Worm (Caenorhabditis elegans): ENCODE data around the gene Y54F10BM.9.

The Y54F10BM.9 gene

DNA sequence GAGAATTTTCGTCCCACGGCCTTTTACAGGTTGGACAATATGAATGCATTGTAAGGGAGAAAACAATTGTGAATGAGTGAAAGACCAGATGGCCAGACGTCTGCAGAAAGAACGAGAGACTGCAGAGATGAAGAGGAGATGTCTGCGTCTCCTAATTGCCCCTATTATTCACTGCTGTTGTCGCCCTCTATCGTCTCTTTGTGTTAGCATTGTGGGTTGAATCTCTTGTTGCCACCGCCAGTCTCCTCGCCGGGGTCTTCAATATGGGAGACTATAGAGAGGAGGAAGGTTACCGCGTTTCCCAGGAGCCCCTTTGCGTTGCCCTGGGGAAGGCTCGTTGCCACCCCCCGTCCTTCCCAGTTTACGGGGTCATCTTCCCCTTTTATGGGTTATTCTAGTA lies at the start of gene Y54F10BM.9:
Y54F10BM.9 (minus strand) TSS at position 61 of the 400 bp plus-strand sequence.
- TF ChIP-seq lsy-2 (tag; optimal IDR thresholded peaks at IDR 0.05): peak in 1 of 2 experiments; percentile 38
- peak; percentile 47 for TF ChIP-seq C34F6.9 (tag; optimal IDR thresholded peaks at IDR 0.05)
- peak; percentile 47 for TF ChIP-seq lin-11 (tag; optimal IDR thresholded peaks at IDR 0.05)
- peak; percentile 59 for TF ChIP-seq nhr-129 (tag; optimal IDR thresholded peaks at IDR 0.05)
- TF ChIP-seq Y55F3AM.14 (GFP tag; optimal IDR thresholded peaks at IDR 0.05): no peak
- TF ChIP-seq nhr-77 (tag; optimal IDR thresholded peaks at IDR 0.05): no peak
- TF ChIP-seq unc-55 (GFP tag; optimal IDR thresholded peaks at IDR 0.05): peak; percentile 70
- TF ChIP-seq snpc-4 (tag; optimal IDR thresholded peaks at IDR 0.05): no peak

DNA sequence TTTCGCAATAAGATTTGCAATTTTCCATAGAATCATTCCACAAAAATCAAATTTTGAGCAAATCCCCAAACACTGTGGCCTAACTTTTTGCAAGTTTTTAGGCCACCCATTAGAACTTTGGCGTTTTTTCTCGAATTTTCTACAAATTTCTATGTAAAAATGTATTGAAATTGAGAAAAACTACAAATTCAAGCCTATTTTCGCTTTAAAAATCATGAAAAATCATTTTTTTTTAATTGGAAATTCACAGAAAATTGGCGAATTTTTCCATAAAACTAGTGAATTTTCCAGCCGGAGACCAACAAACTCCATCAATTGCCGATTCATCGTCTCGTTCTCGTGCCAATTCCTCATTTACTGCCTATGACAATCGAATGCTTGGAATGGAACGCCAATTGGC lies 45.2 kb upstream of the Y54F10BM.9 start:
- TF ChIP-seq sem-4 (tag; optimal IDR thresholded peaks at IDR 0.05) (no peak), snpc-4 (tag; optimal IDR thresholded peaks at IDR 0.05) (no peak), gmeb-1 (tag; optimal IDR thresholded peaks at IDR 0.05) (no peak), Y55F3AM.14 (GFP tag; optimal IDR thresholded peaks at IDR 0.05) (no peak), alr-1 (tag; optimal IDR thresholded peaks at IDR 0.05) (no peak), sma-3 (GFP tag; optimal IDR thresholded peaks at IDR 0.05) (no peak), nhr-6 (tag; optimal IDR thresholded peaks at IDR 0.05) (no peak), elt-1 (tag; optimal IDR thresholded peaks at IDR 0.05) (no peak), lin-13 (GFP tag; optimal IDR thresholded peaks at IDR 0.05) (no peak), nhr-237 (tag; optimal IDR thresholded peaks at IDR 0.05) (no peak), ceh-16 (tag; optimal IDR thresholded peaks at IDR 0.05) (no peak), C34F6.9 (tag; optimal IDR thresholded peaks at IDR 0.05) (no peak), ZK546.5 (tag; optimal IDR thresholded peaks at IDR 0.05) (no peak), ceh-82 (tag; optimal IDR thresholded peaks at IDR 0.05) (no peak), unc-55 (GFP tag; optimal IDR thresholded peaks at IDR 0.05) (no peak), nhr-23 (tag; optimal IDR thresholded peaks at IDR 0.05) (no peak), ztf-1 (GFP tag; conservative IDR thresholded peaks at IDR 0.05) (no peak), R02D3.7 (tag; optimal IDR thresholded peaks at IDR 0.05) (no peak), zag-1 (tag; optimal IDR thresholded peaks at IDR 0.05) (no peak)

DNA sequence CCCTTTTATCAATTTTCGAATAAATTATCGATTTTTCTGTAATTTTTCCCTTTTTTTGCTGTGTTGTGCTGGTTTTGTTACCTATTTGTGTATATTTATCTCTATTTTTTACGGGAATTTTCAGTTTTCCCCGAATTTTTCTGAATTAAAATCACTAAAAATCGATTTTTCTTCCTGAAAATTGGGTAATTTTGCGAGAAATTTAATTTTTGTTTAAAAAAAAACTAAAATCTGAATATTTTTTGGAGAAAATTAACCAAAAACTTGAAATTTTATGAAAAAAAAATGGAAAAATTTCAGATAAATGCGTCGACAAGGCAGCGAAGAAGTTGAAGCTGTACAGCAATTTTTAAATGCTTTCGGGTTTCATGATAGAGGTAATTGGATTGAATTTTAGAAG lies 42.6 kb upstream of the Y54F10BM.9 start, which contains the start of gene gip-1:
gip-1 (plus strand) TSS at position 301 of the 400 bp plus-strand sequence.
- no peak for TF ChIP-seq blmp-1 (tag; optimal IDR thresholded peaks at IDR 0.05; ENCODE audit: insufficient read depth)
- TF ChIP-seq nhr-25 (tag; optimal IDR thresholded peaks at IDR 0.05): no peak
- no peak for TF ChIP-seq unc-62 (GFP tag; optimal IDR thresholded peaks at IDR 0.05)
- TF ChIP-seq mab-5 (tag; optimal IDR thresholded peaks at IDR 0.05): no peak
- no peak for TF ChIP-seq ztf-11 (tag; optimal IDR thresholded peaks at IDR 0.05)
- TF ChIP-seq egl-27 (tag; optimal IDR thresholded peaks at IDR 0.05): no peak
- no peak for TF ChIP-seq lin-39 (tag; optimal IDR thresholded peaks at IDR 0.05)
- TF ChIP-seq nhr-12 (tag; optimal IDR thresholded peaks at IDR 0.05): no peak
- no peak for TF ChIP-seq ztf-1 (GFP tag; conservative IDR thresholded peaks at IDR 0.05)
- TF ChIP-seq sem-4 (tag; optimal IDR thresholded peaks at IDR 0.05): no peak
- TF ChIP-seq ceh-82 (tag; optimal IDR thresholded peaks at IDR 0.05): no peak
- TF ChIP-seq lin-13 (GFP tag; optimal IDR thresholded peaks at IDR 0.05): no peak
- TF ChIP-seq mdl-1 (tag; optimal IDR thresholded peaks at IDR 0.05): no peak
- no peak for TF ChIP-seq gmeb-1 (tag; optimal IDR thresholded peaks at IDR 0.05)

DNA sequence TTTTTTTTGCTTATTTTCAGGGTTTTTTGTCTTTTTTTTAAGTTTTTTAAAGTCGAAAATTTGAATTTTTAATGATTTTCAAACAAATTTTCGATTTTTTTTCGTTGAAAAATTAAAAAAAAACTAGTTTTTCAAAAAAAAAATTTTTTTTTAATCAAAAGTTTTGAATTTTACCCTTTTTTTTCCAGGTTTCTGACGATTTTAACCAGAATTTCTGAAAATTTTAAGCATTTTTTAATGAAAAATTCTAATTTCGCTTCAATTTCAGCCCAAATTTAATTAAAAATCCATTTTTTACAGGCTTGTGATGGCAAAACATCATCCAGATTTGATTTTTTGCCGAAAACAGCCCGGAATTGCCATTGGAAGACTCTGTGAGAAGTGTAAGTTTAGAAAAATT lies 38.5 kb upstream of the Y54F10BM.9 start, which contains the start of gene phf-5:
phf-5 (plus strand) TSS at position 301 of the 400 bp plus-strand sequence.
- no peak for TF ChIP-seq mbf-1 (tag; optimal IDR thresholded peaks at IDR 0.05)
- TF ChIP-seq aly-2 (tag; optimal IDR thresholded peaks at IDR 0.05): no peak
- TF ChIP-seq elt-3 (tag; optimal IDR thresholded peaks at IDR 0.05): no peak
- TF ChIP-seq peb-1 (tag; optimal IDR thresholded peaks at IDR 0.05): no peak
- TF ChIP-seq ztf-11 (tag; optimal IDR thresholded peaks at IDR 0.05): no peak
- TF ChIP-seq R02D3.7 (tag; optimal IDR thresholded peaks at IDR 0.05): no peak
- TF ChIP-seq ama-1 (optimal IDR thresholded peaks at IDR 0.05): no peak
- no peak for TF ChIP-seq nhr-11 (tag; optimal IDR thresholded peaks at IDR 0.05)
- no peak for TF ChIP-seq sma-9 (GFP tag; optimal IDR thresholded peaks at IDR 0.05)
- TF ChIP-seq sma-9 (tag; optimal IDR thresholded peaks at IDR 0.05): no peak
- no peak for TF ChIP-seq zag-1 (tag; optimal IDR thresholded peaks at IDR 0.05)
- no peak for TF ChIP-seq unc-55 (GFP tag; optimal IDR thresholded peaks at IDR 0.05)
- TF ChIP-seq mab-5 (tag; optimal IDR thresholded peaks at IDR 0.05): no peak
- no peak for TF ChIP-seq alr-1 (tag; optimal IDR thresholded peaks at IDR 0.05)
- no peak for TF ChIP-seq sma-3 (GFP tag; optimal IDR thresholded peaks at IDR 0.05)
- TF ChIP-seq lsy-2 (tag; optimal IDR thresholded peaks at IDR 0.05): no peak
- no peak for TF ChIP-seq nhr-77 (tag; optimal IDR thresholded peaks at IDR 0.05)
- no peak for TF ChIP-seq unc-62 (GFP tag; optimal IDR thresholded peaks at IDR 0.05)
- TF ChIP-seq nhr-10 (tag; optimal IDR thresholded peaks at IDR 0.05): no peak
- TF ChIP-seq lin-11 (tag; optimal IDR thresholded peaks at IDR 0.05): no peak
